Worm (Caenorhabditis elegans) whole organism, late embryonic: Measurements from ENCODE around the gene F58E6.4.

Experiments
- C08G9.2 ChIP-seq: sonication (generic microtip); optimal IDR thresholded peaks from 2 replicates; lab custom pipeline; 2016; ENCODE audit warnings: mild to moderate bottlenecking, missing genetic modification characterization, moderate library complexity, missing compliant biosample characterization
- K09A11.1 ChIP-seq: sonication (generic microtip); optimal IDR thresholded peaks from 2 replicates; lab custom pipeline; 2017; ENCODE audit warnings: antibody characterized with exemption, mild to moderate bottlenecking, missing genetic modification characterization, missing compliant biosample characterization; ENCODE audit not compliant: insufficient read depth
- ama-1 ChIP-seq: fragments of 150-350 bp; optimal IDR thresholded peaks from 2 replicates; lab custom pipeline; 2014
- ceh-31 ChIP-seq: sonication (generic microtip); optimal IDR thresholded peaks from 2 replicates; lab custom pipeline; 2016; ENCODE audit warnings: missing genetic modification characterization, missing compliant biosample characterization
- ceh-9 ChIP-seq: sonication (generic microtip); optimal IDR thresholded peaks from 2 replicates; lab custom pipeline; 2016; ENCODE audit warnings: mild to moderate bottlenecking, missing genetic modification characterization, inconsistent platforms, missing compliant biosample characterization
- dmd-4 ChIP-seq: sonication (generic microtip); optimal IDR thresholded peaks from 2 replicates; lab custom pipeline; 2016; ENCODE audit warnings: borderline replicate concordance, missing genetic modification characterization, missing compliant biosample characterization
- eyg-1 ChIP-seq: sonication (generic microtip); optimal IDR thresholded peaks from 2 replicates; lab custom pipeline; 2016; ENCODE audit warnings: missing genotype, missing genetic modification characterization, missing compliant biosample characterization
- hlh-13 ChIP-seq: fragments of 200-800 bp; sonication (Bioruptor generic); optimal IDR thresholded peaks from 2 replicates; lab custom pipeline; 2018; ENCODE audit warnings: mild to moderate bottlenecking, missing genetic modification characterization, missing compliant biosample characterization
- hlh-6 ChIP-seq: sonication (generic microtip); optimal IDR thresholded peaks from 2 replicates; lab custom pipeline; 2016; ENCODE audit warnings: missing genotype, missing genetic modification characterization, missing compliant biosample characterization
- nfya-1 ChIP-seq: sonication (generic microtip); optimal IDR thresholded peaks from 2 replicates; lab custom pipeline; 2017; ENCODE audit warnings: missing genetic modification characterization, mild to moderate bottlenecking, missing compliant biosample characterization, antibody characterized with exemption, moderate library complexity
- nhr-11 ChIP-seq: fragments of 150-350 bp; optimal IDR thresholded peaks from 2 replicates; lab custom pipeline; 2014; ENCODE audit warnings: missing biosample characterization, missing genetic modification characterization
- odd-2 ChIP-seq: sonication (generic microtip); optimal IDR thresholded peaks from 2 replicates; lab custom pipeline; 2017; ENCODE audit warnings: antibody characterized with exemption, mild to moderate bottlenecking, missing genetic modification characterization, missing compliant biosample characterization
- pag-3 ChIP-seq: sonication (generic microtip); optimal IDR thresholded peaks from 2 replicates; lab custom pipeline; 2016; ENCODE audit warnings: missing compliant biosample characterization, missing genetic modification characterization, borderline replicate concordance
- pha-4 ChIP-seq: fragments of 150-350 bp; optimal IDR thresholded peaks from 2 replicates; lab custom pipeline; 2018; ENCODE audit warnings: missing biosample characterization, missing genetic modification reagents, missing genetic modification characterization

- no peak for TF ChIP-seq pag-3 (tag; lab: Kevin White, UChicago)
- no peak for TF ChIP-seq K09A11.1 (tag; lab: Kevin White, UChicago)
- TF ChIP-seq ceh-31 (tag; lab: Kevin White, UChicago): no peak
- TF ChIP-seq nfya-1: no peak
- TF ChIP-seq ama-1 (lab: Kevin White, UChicago): no peak
- no peak for TF ChIP-seq pha-4
- no peak for TF ChIP-seq hlh-13 (GFP tag; lab: Kevin White, UChicago)
- no peak for TF ChIP-seq eyg-1
- TF ChIP-seq nhr-11 (tag; lab: Kevin White, UChicago): no peak
- TF ChIP-seq odd-2 (tag; lab: Kevin White, UChicago): no peak
- no peak for TF ChIP-seq hlh-6 (tag; lab: Kevin White, UChicago)
- TF ChIP-seq dmd-4 (tag; lab: Kevin White, UChicago): no peak
- no peak for TF ChIP-seq ceh-9 (tag; lab: Kevin White, UChicago)
- no peak for TF ChIP-seq C08G9.2 (tag; lab: Kevin White, UChicago)
Measured at ce11 chrV:9737287-9737686, 12.9 kb downstream of the F58E6.4 start, which contains the start of gene aqp-4.
